Fruit fly (Drosophila melanogaster): ENCODE results near the gene CG43373.

CG43373 gene

DNA sequence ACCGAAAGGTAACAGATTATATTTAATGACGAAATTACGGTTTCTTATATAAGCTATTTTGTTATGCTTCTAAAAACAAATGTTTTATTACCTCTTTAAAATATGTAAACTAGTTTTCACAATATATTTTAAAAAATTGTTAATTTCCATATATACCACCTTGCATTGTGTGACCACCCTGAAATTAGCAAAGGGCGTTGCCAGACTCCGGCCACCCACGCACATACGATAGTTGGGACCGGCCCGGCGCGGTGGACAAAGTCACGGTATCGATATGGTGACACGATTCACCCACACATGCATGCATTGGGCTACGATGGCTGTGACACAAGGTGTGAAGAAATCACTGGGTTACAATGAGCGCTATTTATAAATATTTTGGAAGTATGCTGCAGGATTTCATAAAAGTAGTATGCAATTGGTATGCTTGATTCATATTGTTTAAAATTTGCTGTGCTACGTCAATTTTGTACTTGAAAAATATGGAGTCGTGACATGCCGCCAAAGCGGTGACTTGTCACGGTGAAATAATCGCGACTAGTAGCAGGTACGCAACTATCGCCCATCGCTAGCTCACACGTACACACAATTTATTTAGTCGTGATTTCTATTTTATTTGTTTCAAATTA, 44.9 kb upstream of the CG43373 start (continued):
- TF ChIP-seq chn (GFP tag; optimal IDR thresholded peaks at IDR 0.05), result peak; percentile 73
- peak; percentile 100 for TF ChIP-seq Sin3A (optimal IDR thresholded peaks at IDR 0.05)
- TF ChIP-seq Stat92E (GFP tag; optimal IDR thresholded peaks at IDR 0.05), result no peak
- TF ChIP-seq CG12104 (GFP tag; optimal IDR thresholded peaks at IDR 0.05), result no peak
- peak; percentile 47 for TF ChIP-seq Dp (GFP tag; optimal IDR thresholded peaks at IDR 0.05)
- TF ChIP-seq Poxn (GFP tag; IDR thresholded peaks at IDR 0.05), result peak; percentile 32; the same call in 1 of the 2 replicates
- TF ChIP-seq sd (tag; optimal IDR thresholded peaks at IDR 0.05), result peak; percentile 62
- no peak for TF ChIP-seq Gsc (GFP tag; IDR thresholded peaks at IDR 0.05)
- TF ChIP-seq kay (GFP tag; optimal IDR thresholded peaks at IDR 0.05), result peak; percentile 47
- TF ChIP-seq grn (GFP tag; optimal IDR thresholded peaks at IDR 0.05), result no peak
- TF ChIP-seq slou (GFP tag; optimal IDR thresholded peaks at IDR 0.05), result no peak
- peak; percentile 38 for TF ChIP-seq tap (tag; optimal IDR thresholded peaks at IDR 0.05)
- TF ChIP-seq btn (GFP tag; optimal IDR thresholded peaks at IDR 0.05), result peak; percentile 5
- TF ChIP-seq stwl (tag; optimal IDR thresholded peaks at IDR 0.05), result peak; percentile 34
- TF ChIP-seq CG9437 (GFP tag; optimal IDR thresholded peaks at IDR 0.05), result peak; percentile 8
- peak; percentile 87; the same call in 2 of the 3 replicates for TF ChIP-seq zen2 (GFP tag; IDR thresholded peaks at IDR 0.05; ENCODE audit: partially characterized antibody)
- no peak for TF ChIP-seq psq (GFP tag; optimal IDR thresholded peaks at IDR 0.05)
- TF ChIP-seq PHDP (tag; optimal IDR thresholded peaks at IDR 0.05), result peak; percentile 63
- no peak for TF ChIP-seq Hr78 (GFP tag; optimal IDR thresholded peaks at IDR 0.05)
- TF ChIP-seq Drgx (GFP tag; IDR thresholded peaks at IDR 0.05), result peak; percentile 48
- peak; percentile 57 for TF ChIP-seq pum (GFP tag; optimal IDR thresholded peaks at IDR 0.05)
- TF ChIP-seq Nf-YC (tag; optimal IDR thresholded peaks at IDR 0.05), result peak; percentile 48
- peak; percentile 30 for TF ChIP-seq CG16815 (GFP tag; optimal IDR thresholded peaks at IDR 0.05)
- TF ChIP-seq cg (GFP tag; optimal IDR thresholded peaks at IDR 0.05), result peak; percentile 89
- TF ChIP-seq pzg (GFP tag; optimal IDR thresholded peaks at IDR 0.05), result peak; percentile 92
- TF ChIP-seq peb (GFP tag; IDR thresholded peaks at IDR 0.05), result no peak
- TF ChIP-seq inv (GFP tag; IDR thresholded peaks at IDR 0.05; ENCODE audit: partially characterized antibody), result peak; percentile 93
- TF ChIP-seq ewg (GFP tag; optimal IDR thresholded peaks at IDR 0.05), result peak; percentile 68
- peak; percentile 75 for TF ChIP-seq CG1603 (tag; optimal IDR thresholded peaks at IDR 0.05)
- TF ChIP-seq rib (GFP tag; IDR thresholded peaks at IDR 0.05), result no peak
- TF ChIP-seq insv (GFP tag; optimal IDR thresholded peaks at IDR 0.05), result peak in 1 of 2 experiments; percentile 6
- peak; percentile 100 for TF ChIP-seq BEAF-32 (GFP tag; optimal IDR thresholded peaks at IDR 0.05)
- TF ChIP-seq CG12391 (tag; optimal IDR thresholded peaks at IDR 0.05), result peak; percentile 73
- peak; percentile 14 for TF ChIP-seq repo (GFP tag; optimal IDR thresholded peaks at IDR 0.05)
- 0 out of 3 replicates have a peak, but pooled peaks have one; percentile 30 for TF ChIP-seq CG2199 (GFP tag; IDR thresholded peaks at IDR 0.05)
- no peak for TF ChIP-seq corto (GFP tag; optimal IDR thresholded peaks at IDR 0.05)
- TF ChIP-seq CG10431 (GFP tag; optimal IDR thresholded peaks at IDR 0.05), result peak; percentile 64
- peak; percentile 79 for TF ChIP-seq vvl (GFP tag; IDR thresholded peaks at IDR 0.05)
- TF ChIP-seq amos (GFP tag; IDR thresholded peaks at IDR 0.05; ENCODE audit: partially characterized antibody), result peak; percentile 92
- TF ChIP-seq CG12744 (GFP tag; optimal IDR thresholded peaks at IDR 0.05), result peak; percentile 9
- peak; percentile 54 for TF ChIP-seq HLH3B (GFP tag; IDR thresholded peaks at IDR 0.05)
- TF ChIP-seq bsh (GFP tag; optimal IDR thresholded peaks at IDR 0.05), result peak in 1 of 2 experiments; percentile 57
- TF ChIP-seq dpn (GFP tag; optimal IDR thresholded peaks at IDR 0.05), result peak; percentile 68 to 73
- TF ChIP-seq CG14965 (GFP tag; optimal IDR thresholded peaks at IDR 0.05; ENCODE audit: borderline replicate concordance), result no peak
- peak; percentile 76 for TF ChIP-seq Dbx (GFP tag; IDR thresholded peaks at IDR 0.05)
- no peak for TF ChIP-seq CG4404 (GFP tag; IDR thresholded peaks at IDR 0.05)
- TF ChIP-seq CG12299 (tag; optimal IDR thresholded peaks at IDR 0.05), result peak; percentile 41
- peak; percentile 83 for TF ChIP-seq nmo (GFP tag; optimal IDR thresholded peaks at IDR 0.05)
- peak; percentile 81 for TF ChIP-seq slbo (GFP tag; IDR thresholded peaks at IDR 0.05)
